Worm (Caenorhabditis elegans): ENCODE measurements around the gene moc-1.

moc-1 gene

DNA sequence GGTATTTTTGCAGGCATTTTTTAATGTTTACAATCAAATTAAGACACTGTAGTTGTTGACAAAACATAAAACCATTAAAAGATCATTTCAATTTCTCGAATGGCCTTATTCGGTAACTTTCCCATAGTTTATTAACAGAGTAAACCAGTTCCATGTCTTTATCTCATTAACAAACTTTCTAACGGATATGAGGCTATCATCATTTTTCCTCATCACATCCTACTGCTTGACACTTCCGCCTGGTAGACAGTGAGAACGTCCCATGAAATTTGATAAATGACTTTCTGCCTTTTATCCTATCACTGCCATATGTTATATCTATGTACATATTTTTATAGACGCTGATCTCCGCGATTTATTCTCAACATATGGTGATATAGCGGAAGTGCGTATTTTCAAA, 32.2 kb upstream of the moc-1 start (continued):
- TF ChIP-seq rbr-2 (tag; optimal IDR thresholded peaks at IDR 0.05) = no peak
- TF ChIP-seq F26F4.8 (GFP tag; conservative IDR thresholded peaks at IDR 0.05) = no peak
- TF ChIP-seq mes-2 (tag; optimal IDR thresholded peaks at IDR 0.05; ENCODE audit: poor library complexity, severe bottlenecking) = no peak
- TF ChIP-seq nhr-42 (GFP tag; IDR thresholded peaks at IDR 0.05) = no peak
- TF ChIP-seq snpc-4 (tag; optimal IDR thresholded peaks at IDR 0.05) = no peak

DNA sequence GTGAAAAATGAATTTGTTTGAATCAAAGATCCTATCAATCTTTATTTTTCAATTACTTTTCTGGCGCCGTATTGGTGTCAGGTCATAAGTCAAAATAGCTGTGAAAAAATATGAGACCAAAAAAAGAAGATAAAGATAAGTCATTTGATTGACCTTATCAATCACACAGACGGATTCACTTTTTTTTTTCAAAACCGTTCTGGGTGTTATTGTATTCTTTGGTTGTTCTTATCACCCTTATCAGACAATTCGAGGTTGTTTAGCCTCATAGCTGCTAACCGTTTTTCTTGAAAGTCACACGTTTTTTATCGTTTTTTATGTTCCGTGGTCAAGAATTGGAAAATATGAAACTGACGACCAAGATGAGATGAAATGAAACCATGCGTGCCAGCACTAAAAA, 30.1 kb upstream of the moc-1 start:
- peak; percentile 22 for TF ChIP-seq dve-1 (tag; optimal IDR thresholded peaks at IDR 0.05; ENCODE audit: insufficient read depth)
- no peak for TF ChIP-seq ceh-28 (tag; optimal IDR thresholded peaks at IDR 0.05)
- no peak for TF ChIP-seq nhr-237 (tag; optimal IDR thresholded peaks at IDR 0.05)
- TF ChIP-seq tra-1 (GFP tag; IDR thresholded peaks at IDR 0.05) = 0 out of 2 replicates have a peak, but pooled peaks have one; percentile 41
- no peak for TF ChIP-seq ama-1 (optimal IDR thresholded peaks at IDR 0.05)
- TF ChIP-seq hlh-11 (tag; optimal IDR thresholded peaks at IDR 0.05) = peak; percentile 49
- TF ChIP-seq unc-62 (GFP tag; optimal IDR thresholded peaks at IDR 0.05 in 1 of 2) = peak in 1 of 2 experiments; percentile 90
- no peak for TF ChIP-seq unc-62 (tag; optimal IDR thresholded peaks at IDR 0.05)
- peak; percentile 41 for TF ChIP-seq hlh-30 (tag; optimal IDR thresholded peaks at IDR 0.05; ENCODE audit: insufficient read depth)
- TF ChIP-seq aha-1 (tag) = peak; percentile 48
- TF ChIP-seq nhr-25 (tag; optimal IDR thresholded peaks at IDR 0.05; ENCODE audit: borderline replicate concordance, insufficient read depth) = peak; percentile 75
- peak; percentile 40; the same call in 1 of the 2 replicates for TF ChIP-seq dmd-6 (GFP tag; IDR thresholded peaks at IDR 0.05)
- peak; percentile 63 for TF ChIP-seq nhr-28 (tag; optimal IDR thresholded peaks at IDR 0.05)

DNA sequence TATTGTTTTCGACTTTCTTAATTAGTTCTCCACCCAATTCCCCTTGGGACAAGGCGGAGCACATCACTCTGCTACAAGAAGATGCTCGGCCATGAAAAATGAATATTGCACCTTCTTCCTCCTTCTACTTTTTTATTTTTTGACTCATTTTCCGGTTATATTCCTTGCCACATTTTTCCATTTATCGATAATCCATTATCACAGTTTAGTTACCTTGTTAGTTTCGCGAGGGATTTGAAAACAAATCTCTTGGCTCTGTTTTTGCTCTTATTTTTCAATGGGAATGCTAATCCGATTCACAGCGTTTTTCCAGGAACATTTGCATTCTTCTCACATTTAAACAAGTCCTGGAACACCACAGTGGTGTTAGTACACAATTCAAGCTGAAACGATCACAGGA, 28.6 kb upstream of the moc-1 start, which contains the start of gene rnp-9:
Gene rnp-9, plus strand, starts transcription at position 301 of the 400 bp plus-strand sequence.
- TF ChIP-seq nhr-6 (tag; optimal IDR thresholded peaks at IDR 0.05) (no peak), madf-9 (GFP tag; conservative IDR thresholded peaks at IDR 0.05) (no peak), unc-62 (GFP tag; optimal IDR thresholded peaks at IDR 0.05 in 1 of 2) (no peak), unc-62 (tag; optimal IDR thresholded peaks at IDR 0.05) (no peak), cey-2 (tag; optimal IDR thresholded peaks at IDR 0.05; ENCODE audit: borderline replicate concordance, insufficient read depth) (no peak), zip-11 (GFP tag; IDR thresholded peaks at IDR 0.05) (no peak), fos-1 (tag; optimal IDR thresholded peaks at IDR 0.05) (no peak), D1046.2 (GFP tag; IDR thresholded peaks at IDR 0.05) (no peak), lim-7 (GFP tag; IDR thresholded peaks at IDR 0.05) (no peak), hlh-30 (tag; optimal IDR thresholded peaks at IDR 0.05; ENCODE audit: insufficient read depth) (no peak), ceh-44 (GFP tag; IDR thresholded peaks at IDR 0.05) (no peak), saeg-2 (GFP tag; IDR thresholded peaks at IDR 0.05) (no peak), mdt-29 (GFP tag; IDR thresholded peaks at IDR 0.05) (no peak), F26F4.8 (GFP tag; conservative IDR thresholded peaks at IDR 0.05) (no peak), daf-8 (GFP tag; IDR thresholded peaks at IDR 0.05) (no peak), dmd-6 (GFP tag; IDR thresholded peaks at IDR 0.05) (no peak), lin-13 (GFP tag; optimal IDR thresholded peaks at IDR 0.05) (no peak), ceh-20 (GFP tag; IDR thresholded peaks at IDR 0.05) (no peak), mxl-2 (GFP tag; conservative IDR thresholded peaks at IDR 0.05) (no peak), zfp-3 (GFP tag; conservative IDR thresholded peaks at IDR 0.05) (no peak)

DNA sequence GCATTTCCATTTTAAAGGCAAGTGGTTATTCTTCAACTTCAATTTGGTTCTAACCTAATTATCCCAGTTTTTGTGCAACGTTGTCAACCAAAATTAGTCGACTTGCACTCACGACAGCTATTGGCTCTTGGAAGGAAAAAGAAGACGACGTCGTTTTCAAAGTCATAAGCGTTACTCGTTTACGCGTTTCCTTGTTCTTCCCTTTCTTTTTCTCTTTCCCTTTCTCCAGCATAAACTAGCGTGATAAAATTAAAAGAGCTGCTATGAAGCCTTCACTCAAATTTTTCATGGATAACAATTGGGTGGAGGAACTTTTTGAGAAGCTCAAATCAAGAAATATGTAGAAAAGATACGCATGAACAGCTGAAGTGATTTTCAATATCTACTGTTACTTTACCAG, 24.8 kb upstream of the moc-1 start:
- TF ChIP-seq vab-7 (GFP tag; IDR thresholded peaks at IDR 0.05) (no peak), nhr-102 (tag; optimal IDR thresholded peaks at IDR 0.05) (no peak), aha-1 (tag) (peak; percentile 27), ces-1 (GFP tag; optimal IDR thresholded peaks at IDR 0.05) (peak; percentile 11), jun-1 (tag; optimal IDR thresholded peaks at IDR 0.05) (no peak), nhr-111 (GFP tag; optimal IDR thresholded peaks at IDR 0.05) (no peak), gei-8 (GFP tag; optimal IDR thresholded peaks at IDR 0.05) (no peak), madf-5 (GFP tag; IDR thresholded peaks at IDR 0.05) (no peak), fkh-10 (GFP tag; optimal IDR thresholded peaks at IDR 0.05) (peak; percentile 57), ceh-28 (tag; optimal IDR thresholded peaks at IDR 0.05) (no peak)

All from whole organism, L4 larva.